Worm (Caenorhabditis elegans) whole organism, L4 larva: ENCODE results near the gene spe-19.
A peak's percentile ranks its signal among the peaks of the same experiment; 100 is the strongest.

Experiments used
- D1046.2 ChIP-seq: fragments of 200-800 bp; sonication (Bioruptor generic); IDR thresholded peaks from 2 replicates; pipeline ENCODE4 v1.3.6; 2022; ENCODE audit warnings: missing genetic modification characterization, missing compliant biosample characterization
- F44E2.7 ChIP-seq: fragments of 200-800 bp; sonication (Bioruptor generic); IDR thresholded peaks from 2 replicates; pipeline ENCODE4 v2.1.2; 2022; ENCODE audit warnings: missing genetic modification characterization, missing compliant biosample characterization
- Y48G9A.11 ChIP-seq: fragments of 200-800 bp; sonication (Bioruptor generic); IDR thresholded peaks from 2 replicates; pipeline ENCODE4 v1.3.6; 2022; ENCODE audit warnings: missing genetic modification reagents, missing genetic modification characterization, missing compliant biosample characterization
- Y5F2A.4 ChIP-seq: fragments of 200-800 bp; sonication (Bioruptor generic); optimal IDR thresholded peaks from 2 replicates; lab custom pipeline; 2018; ENCODE audit warnings: mild to moderate bottlenecking, missing genetic modification characterization, missing compliant biosample characterization
- aha-1 ChIP-seq: fragments of 150-350 bp; peaks from one replicate; lab custom pipeline; 2014; ENCODE audit warnings: missing biosample characterization, missing genetic modification characterization
- aly-2 ChIP-seq: sonication (generic microtip); optimal IDR thresholded peaks from 2 replicates; lab custom pipeline; 2018; ENCODE audit warnings: missing biosample characterization, missing genetic modification characterization
- ceh-44 ChIP-seq: fragments of 200-800 bp; sonication (Bioruptor generic); IDR thresholded peaks from 2 replicates; pipeline ENCODE4 v1.3.6; 2022; ENCODE audit warnings: missing genetic modification reagents, missing genetic modification characterization, missing compliant biosample characterization
- ceh-62 ChIP-seq: sonication (generic microtip); optimal IDR thresholded peaks from 2 replicates; lab custom pipeline; 2017; ENCODE audit warnings: missing biosample characterization, missing genetic modification characterization
- ceh-82 ChIP-seq: sonication (generic microtip); optimal IDR thresholded peaks from 2 replicates; lab custom pipeline; 2017; ENCODE audit warnings: missing biosample characterization, missing genetic modification characterization
- ces-1 ChIP-seq: fragments of 150-350 bp; sonication (generic microtip); optimal IDR thresholded peaks from 4 replicates; lab custom pipeline; 2014; ENCODE audit warnings: missing biosample characterization, missing genetic modification reagents, missing genetic modification characterization
- daf-16 ChIP-seq, 3 experiments: sonication (generic microtip); optimal IDR thresholded peaks; 2 replicates each; lab custom pipeline; 2016 to 2017; ENCODE audit warnings: missing genetic modification characterization in 3 of 3, missing genetic modification reagents in 3 of 3, mild to moderate bottlenecking in 2 of 3, missing compliant biosample characterization in 2 of 3, missing biosample characterization in 1 of 3, moderate library complexity in 1 of 3
- daf-8 ChIP-seq: fragments of 200-800 bp; sonication (Bioruptor generic); IDR thresholded peaks from 2 replicates; pipeline ENCODE4 v1.3.6; 2022; ENCODE audit warnings: missing genetic modification characterization, missing compliant biosample characterization
- dpl-1 ChIP-seq: fragments of 150-350 bp; optimal IDR thresholded peaks from 2 replicates; lab custom pipeline; 2014; ENCODE audit warnings: missing biosample characterization, missing genetic modification reagents, missing genetic modification characterization
- duxl-1 ChIP-seq: sonication (generic microtip); optimal IDR thresholded peaks from 2 replicates; lab custom pipeline; 2016; ENCODE audit warnings: mild to moderate bottlenecking, missing genetic modification characterization, moderate library complexity, missing compliant biosample characterization; ENCODE audit not compliant: poor library complexity
- egl-27 ChIP-seq: sonication (generic microtip); optimal IDR thresholded peaks from 3 replicates; lab custom pipeline; 2017; ENCODE audit warnings: missing biosample characterization, missing genetic modification reagents, missing genetic modification characterization
- fkh-10 ChIP-seq: fragments of 150-350 bp; optimal IDR thresholded peaks from 2 replicates; lab custom pipeline; 2014; ENCODE audit warnings: missing biosample characterization, missing genetic modification reagents, missing genetic modification characterization
- gei-8 ChIP-seq: fragments of 200-800 bp; sonication (Bioruptor generic); optimal IDR thresholded peaks from 2 replicates; lab custom pipeline; 2018; ENCODE audit warnings: mild to moderate bottlenecking, missing genetic modification characterization, missing compliant biosample characterization
- hif-1 ChIP-seq, 2 experiments: sonication (generic microtip); optimal IDR thresholded peaks; 2 replicates each; lab custom pipeline; 2016 to 2017; ENCODE audit warnings: missing compliant biosample characterization in 2 of 2, missing genetic modification characterization in 2 of 2, missing genetic modification reagents in 2 of 2, missing genotype in 2 of 2, mild to moderate bottlenecking in 1 of 2
- hlh-11 ChIP-seq: fragments of 200-800 bp; sonication (Bioruptor generic); optimal IDR thresholded peaks from 2 replicates; lab custom pipeline; 2018; ENCODE audit warnings: mild to moderate bottlenecking, missing genetic modification characterization, missing compliant biosample characterization
- hlh-30 ChIP-seq: sonication (generic microtip); optimal IDR thresholded peaks from 2 replicates; lab custom pipeline; 2017; ENCODE audit warnings: antibody characterized with exemption, mild to moderate bottlenecking, missing genetic modification characterization, missing compliant biosample characterization; ENCODE audit not compliant: insufficient read depth
- jun-1 ChIP-seq: fragments of 150-350 bp; optimal IDR thresholded peaks from 2 replicates; lab custom pipeline; 2014; ENCODE audit warnings: missing biosample characterization, missing genetic modification reagents, missing genetic modification characterization
- lim-7 ChIP-seq: fragments of 200-800 bp; sonication (Bioruptor generic); IDR thresholded peaks from 2 replicates; pipeline ENCODE4 v1.3.6; 2022; ENCODE audit warnings: missing genetic modification characterization, missing compliant biosample characterization
- lin-1 ChIP-seq: fragments of 200-800 bp; sonication (Bioruptor generic); IDR thresholded peaks from 2 replicates; pipeline ENCODE4 v1.3.6; 2022; ENCODE audit warnings: missing genetic modification reagents, missing genetic modification characterization, missing compliant biosample characterization
- lin-38 ChIP-seq: fragments of 200-800 bp; sonication (Bioruptor generic); IDR thresholded peaks from 2 replicates; pipeline ENCODE4 v1.3.6; 2022; ENCODE audit warnings: missing genetic modification reagents, missing genetic modification characterization, missing compliant biosample characterization
- lir-3 ChIP-seq: sonication (generic microtip); optimal IDR thresholded peaks from 2 replicates; lab custom pipeline; 2016; ENCODE audit warnings: mild to moderate bottlenecking, missing genetic modification characterization, missing compliant biosample characterization
- madf-5 ChIP-seq, 2 experiments: fragments of 200-800 bp; sonication (Bioruptor generic); IDR thresholded peaks; 2 replicates each; pipeline ENCODE4 v1.3.6; 2022; ENCODE audit warnings: missing compliant biosample characterization in 2 of 2, missing genetic modification characterization in 2 of 2
- madf-9 ChIP-seq: fragments of 200-800 bp; sonication (Bioruptor generic); conservative IDR thresholded peaks from 2 replicates; pipeline ENCODE4 v1.3.6; 2022; ENCODE audit warnings: missing genetic modification reagents, missing genetic modification characterization, missing compliant biosample characterization
- mep-1 ChIP-seq: fragments of 150-350 bp; sonication (generic microtip); optimal IDR thresholded peaks from 3 replicates; lab custom pipeline; 2014; ENCODE audit warnings: missing biosample characterization, missing genetic modification characterization
- mxl-2 ChIP-seq: fragments of 200-800 bp; sonication (Bioruptor generic); conservative IDR thresholded peaks from 2 replicates; pipeline ENCODE4 v1.3.6; 2022; ENCODE audit warnings: missing genetic modification reagents, missing genetic modification characterization, missing compliant biosample characterization
- nhr-111 ChIP-seq: fragments of 200-800 bp; sonication (Bioruptor generic); optimal IDR thresholded peaks from 2 replicates; lab custom pipeline; 2018; ENCODE audit warnings: mild to moderate bottlenecking, missing genetic modification characterization, missing compliant biosample characterization
- nhr-237 ChIP-seq: sonication (generic microtip); optimal IDR thresholded peaks from 2 replicates; lab custom pipeline; 2017; ENCODE audit warnings: missing biosample characterization, missing genetic modification characterization
- nhr-25 ChIP-seq: sonication (generic microtip); optimal IDR thresholded peaks from 2 replicates; lab custom pipeline; 2017; ENCODE audit warnings: missing genetic modification characterization, mild to moderate bottlenecking, missing compliant biosample characterization, antibody characterized with exemption, moderate library complexity, borderline replicate concordance; ENCODE audit not compliant: insufficient read depth
- nhr-28 ChIP-seq: fragments of 150-350 bp; optimal IDR thresholded peaks from 2 replicates; lab custom pipeline; 2014; ENCODE audit warnings: missing biosample characterization, missing genetic modification characterization
- nhr-42 ChIP-seq: fragments of 200-800 bp; sonication (Bioruptor generic); IDR thresholded peaks from 2 replicates; pipeline ENCODE4 v1.3.6; 2022; ENCODE audit warnings: missing genetic modification characterization, missing compliant biosample characterization
- nhr-48 ChIP-seq: sonication (generic microtip); optimal IDR thresholded peaks from 2 replicates; lab custom pipeline; 2016; ENCODE audit warnings: mild to moderate bottlenecking, missing genetic modification characterization, missing compliant biosample characterization
- nhr-6 ChIP-seq: fragments of 150-350 bp; optimal IDR thresholded peaks from 2 replicates; lab custom pipeline; 2014; ENCODE audit warnings: missing biosample characterization, missing genetic modification characterization
- nhr-76 ChIP-seq: fragments of 150-350 bp; optimal IDR thresholded peaks from 2 replicates; lab custom pipeline; 2014; ENCODE audit warnings: missing biosample characterization, missing genetic modification characterization
- pha-4 ChIP-seq, 2 experiments: fragments of 150-350 bp in 1 of 2; fragments of 200-800 bp in 1 of 2; sonication (Bioruptor generic) in 1 of 2; IDR thresholded peaks in 1 of 2; optimal IDR thresholded peaks in 1 of 2; 2 replicates each; pipeline versions ENCODE4 v1.3.6 to Lab custom; 2014 to 2022; ENCODE audit warnings: missing genetic modification characterization in 2 of 2, missing genetic modification reagents in 2 of 2, missing biosample characterization in 1 of 2, missing compliant biosample characterization in 1 of 2
- php-3 ChIP-seq: fragments of 200-800 bp; sonication (Bioruptor generic); IDR thresholded peaks from 2 replicates; pipeline ENCODE4 v1.3.6; 2022; ENCODE audit warnings: missing genetic modification reagents, missing genetic modification characterization, missing compliant biosample characterization
- rbr-2 ChIP-seq: sonication (generic microtip); optimal IDR thresholded peaks from 2 replicates; lab custom pipeline; 2016; ENCODE audit warnings: missing genotype, missing genetic modification characterization, missing compliant biosample characterization
- saeg-2 ChIP-seq: fragments of 200-800 bp; sonication (Bioruptor generic); IDR thresholded peaks from 2 replicates; pipeline ENCODE4 v1.3.6; 2022; ENCODE audit warnings: missing genetic modification reagents, missing genetic modification characterization, missing compliant biosample characterization
- spr-1 ChIP-seq: sonication (generic microtip); optimal IDR thresholded peaks from 2 replicates; lab custom pipeline; 2016; ENCODE audit warnings: mild to moderate bottlenecking, missing genetic modification characterization, missing compliant biosample characterization
- unc-130 ChIP-seq: sonication (generic microtip); optimal IDR thresholded peaks from 2 replicates; lab custom pipeline; 2016; ENCODE audit warnings: missing genetic modification reagents, missing genetic modification characterization, missing compliant biosample characterization
- unc-39 ChIP-seq: sonication (generic microtip); optimal IDR thresholded peaks from 2 replicates; lab custom pipeline; 2017; ENCODE audit warnings: missing biosample characterization, missing genetic modification characterization
- unc-62 ChIP-seq, 3 experiments: fragments of 150-350 bp in 1 of 3; sonication (generic microtip); optimal IDR thresholded peaks in 2 of 3; peaks in 1 of 3; 1 replicate in 1 of 3; 2 replicates in 2 of 3; lab custom pipeline; 2014 to 2017; ENCODE audit warnings: missing biosample characterization in 3 of 3, missing genetic modification characterization in 3 of 3, missing genetic modification reagents in 3 of 3, missing genotype in 1 of 3
- zfp-3 ChIP-seq: fragments of 200-800 bp; sonication (Bioruptor generic); conservative IDR thresholded peaks from 2 replicates; pipeline ENCODE4 v1.3.6; 2022; ENCODE audit warnings: missing genetic modification reagents, missing genetic modification characterization, missing compliant biosample characterization
- ztf-11 ChIP-seq: fragments of 150-350 bp; optimal IDR thresholded peaks from 2 replicates; lab custom pipeline; 2014; ENCODE audit warnings: missing biosample characterization, missing genetic modification characterization

spe-19 gene

ce11 chrV:20007470-20007869 is 39.7 kb downstream of the spe-19 start, which contains the start of gene Y60A3A.23:
Gene Y60A3A.23 (plus strand): TSS chrV:20007770.
- TF ChIP-seq nhr-48 (tag; lab: Kevin White, UChicago), result no peak
- no peak for TF ChIP-seq nhr-6
- no peak for TF ChIP-seq jun-1 (tag; lab: Kevin White, UChicago)
- no peak for TF ChIP-seq lir-3 (tag; lab: Kevin White, UChicago)
- TF ChIP-seq ces-1 (GFP tag; lab: Kevin White, UChicago), result no peak
- TF ChIP-seq daf-16 (GFP tag; optimal IDR thresholded peaks at IDR 0.05; lab: Kevin White, UChicago), result no peak
- TF ChIP-seq daf-16 (tag; optimal IDR thresholded peaks at IDR 0.05; lab: Kevin White, UChicago), result no peak

ce11 chrV:20005724-20006132 is 41.5 kb downstream of the spe-19 start:
- TF ChIP-seq hif-1 (tag; optimal IDR thresholded peaks at IDR 0.05; lab: Kevin White, UChicago) (peak in 1 of 2 experiments; percentile 56), gei-8 (GFP tag; lab: Kevin White, UChicago) (no peak), nhr-28 (tag; lab: Kevin White, UChicago) (peak; percentile 43), duxl-1 (no peak), F44E2.7 (GFP tag; lab: Robert Waterston, UW) (no peak), nhr-25 (tag; lab: Kevin White, UChicago) (no peak), spr-1 (tag; lab: Kevin White, UChicago) (no peak), madf-5 (GFP tag; IDR thresholded peaks at IDR 0.05; lab: Robert Waterston, UW) (no peak), lin-38 (GFP tag; lab: Robert Waterston, UW) (0 out of 2 replicates have a peak, but pooled peaks have one; percentile 22), hlh-30 (tag; lab: Kevin White, UChicago) (peak; percentile 98), unc-39 (tag; lab: Kevin White, UChicago) (no peak), zfp-3 (no peak), php-3 (GFP tag; lab: Robert Waterston, UW) (no peak), ceh-44 (GFP tag; lab: Robert Waterston, UW) (no peak), mep-1 (tag; lab: Kevin White, UChicago) (peak; percentile 79), nhr-48 (tag; lab: Kevin White, UChicago) (no peak), pha-4 (GFP tag; IDR thresholded peaks at IDR 0.05; lab: Robert Waterston, UW) (no peak), pha-4 (tag; optimal IDR thresholded peaks at IDR 0.05; lab: Kevin White, UChicago) (peak; percentile 29), D1046.2 (GFP tag; lab: Robert Waterston, UW) (no peak), nhr-237 (tag; lab: Kevin White, UChicago) (no peak), unc-130 (GFP tag; lab: Kevin White, UChicago) (no peak), aly-2 (tag; lab: Kevin White, UChicago) (no peak), mxl-2 (GFP tag; lab: Robert Waterston, UW) (no peak), nhr-76 (tag; lab: Kevin White, UChicago) (no peak), nhr-111 (GFP tag; lab: Kevin White, UChicago) (no peak), lin-1 (GFP tag; lab: Robert Waterston, UW) (no peak), unc-62 (GFP tag; optimal IDR thresholded peaks at IDR 0.05 in 1 of 2; lab: Kevin White, UChicago) (peak in 1 of 2 experiments; percentile 96), unc-62 (tag; optimal IDR thresholded peaks at IDR 0.05; lab: Kevin White, UChicago) (no peak), hlh-11 (peak; percentile 86), dpl-1 (GFP tag; lab: Kevin White, UChicago) (peak; percentile 46), nhr-42 (GFP tag; lab: Robert Waterston, UW) (0 out of 2 replicates have a peak, but pooled peaks have one; percentile 14), jun-1 (tag; lab: Kevin White, UChicago) (no peak), aha-1 (tag; lab: Kevin White, UChicago) (peak; percentile 85), Y5F2A.4 (GFP tag; lab: Kevin White, UChicago) (no peak), ztf-11 (no peak), egl-27 (tag; lab: Kevin White, UChicago) (no peak), nhr-6 (peak; percentile 45), lim-7 (GFP tag; lab: Robert Waterston, UW) (no peak), ceh-82 (tag; lab: Kevin White, UChicago) (no peak), madf-9 (GFP tag; lab: Robert Waterston, UW) (no peak), lir-3 (tag; lab: Kevin White, UChicago) (no peak), ceh-62 (tag; lab: Kevin White, UChicago) (no peak), rbr-2 (tag; lab: Kevin White, UChicago) (peak; percentile 86), fkh-10 (GFP tag; lab: Kevin White, UChicago) (peak; percentile 91), daf-8 (GFP tag; lab: Robert Waterston, UW) (no peak), Y48G9A.11 (GFP tag; lab: Robert Waterston, UW) (no peak), saeg-2 (GFP tag; lab: Robert Waterston, UW) (no peak)
